Worm (Caenorhabditis elegans) whole organism, mixed stage, embryonic: ENCODE data around the gene C03C10.5.

ENCODE experiments used
- ces-1 ChIP-seq: fragments of 150-350 bp; optimal IDR thresholded peaks from 2 replicates; lab custom pipeline; 2014; ENCODE audit warnings: missing biosample characterization, missing genetic modification reagents, missing genetic modification characterization
- elt-1 ChIP-seq: sonication (generic microtip); optimal IDR thresholded peaks from 2 replicates; lab custom pipeline; 2017; ENCODE audit warnings: missing genetic modification characterization, mild to moderate bottlenecking, missing compliant biosample characterization, antibody characterized with exemption, moderate library complexity, borderline replicate concordance; ENCODE audit not compliant: insufficient read depth
- elt-3 ChIP-seq: fragments of 150-350 bp; optimal IDR thresholded peaks from 2 replicates; lab custom pipeline; 2014; ENCODE audit warnings: missing biosample characterization, missing genetic modification characterization
- lin-13 ChIP-seq: fragments of 150-350 bp; optimal IDR thresholded peaks from 2 replicates; lab custom pipeline; 2014; ENCODE audit warnings: missing biosample characterization, missing genetic modification characterization
- lsy-2 ChIP-seq: fragments of 150-350 bp; optimal IDR thresholded peaks from 2 replicates; lab custom pipeline; 2014; ENCODE audit warnings: missing biosample characterization, missing genetic modification characterization
- mls-2 ChIP-seq: sonication (generic microtip); optimal IDR thresholded peaks from 2 replicates; lab custom pipeline; 2016; ENCODE audit warnings: mild to moderate bottlenecking, missing genetic modification characterization, moderate library complexity, missing compliant biosample characterization
- nhr-237 ChIP-seq: fragments of 150-350 bp; optimal IDR thresholded peaks from 2 replicates; lab custom pipeline; 2014; ENCODE audit warnings: missing biosample characterization, missing genetic modification characterization
- snpc-4 ChIP-seq: fragments of 150-350 bp; optimal IDR thresholded peaks from 2 replicates; lab custom pipeline; 2014; ENCODE audit warnings: missing biosample characterization, missing genetic modification characterization
- tbx-8 ChIP-seq: fragments of 200-800 bp; sonication (Bioruptor generic); optimal IDR thresholded peaks from 2 replicates; lab custom pipeline; 2018; ENCODE audit warnings: mild to moderate bottlenecking, missing genetic modification characterization, moderate library complexity, missing compliant biosample characterization
- unc-120 ChIP-seq: sonication (generic microtip); optimal IDR thresholded peaks from 2 replicates; lab custom pipeline; 2017; ENCODE audit warnings: missing genetic modification characterization, missing compliant biosample characterization; ENCODE audit not compliant: poor library complexity, severe bottlenecking
- unc-39 ChIP-seq: fragments of 150-350 bp; optimal IDR thresholded peaks from 2 replicates; lab custom pipeline; 2014; ENCODE audit warnings: missing biosample characterization, missing genetic modification characterization
- unc-62 ChIP-seq: fragments of 150-350 bp; optimal IDR thresholded peaks from 2 replicates; lab custom pipeline; 2014; ENCODE audit warnings: missing biosample characterization, missing genetic modification reagents, missing genetic modification characterization

- TF ChIP-seq unc-62 (GFP tag; lab: Kevin White, UChicago), result no peak
- no peak for TF ChIP-seq unc-39 (tag; lab: Kevin White, UChicago)
- no peak for TF ChIP-seq nhr-237 (tag; lab: Kevin White, UChicago)
- no peak for TF ChIP-seq lin-13
- no peak for TF ChIP-seq mls-2 (tag; lab: Kevin White, UChicago)
- TF ChIP-seq snpc-4 (tag; lab: Kevin White, UChicago), result no peak
- no peak for TF ChIP-seq unc-120 (tag; lab: Kevin White, UChicago)
- no peak for TF ChIP-seq elt-3 (tag; lab: Kevin White, UChicago)
- no peak for TF ChIP-seq lsy-2 (tag; lab: Kevin White, UChicago)
- no peak for TF ChIP-seq elt-1
- no peak for TF ChIP-seq ces-1
- TF ChIP-seq tbx-8, result no peak
Observed at ce11 chrIII:4092020-4092419, at the start of gene C03C10.5.
